Worm (Caenorhabditis elegans) whole organism, L3 larva: ENCODE results near the gene mutd-1.

ENCODE experiments used
- nhr-11 ChIP-seq: fragments of 150-350 bp; optimal IDR thresholded peaks from 2 replicates; lab custom pipeline; 2014; ENCODE audit warnings: missing biosample characterization, missing genetic modification characterization
- nhr-77 ChIP-seq: fragments of 150-350 bp; optimal IDR thresholded peaks from 2 replicates; lab custom pipeline; 2014; ENCODE audit warnings: missing biosample characterization, missing genetic modification characterization
- ztf-11 ChIP-seq: fragments of 150-350 bp; optimal IDR thresholded peaks from 2 replicates; lab custom pipeline; 2014; ENCODE audit warnings: missing biosample characterization, missing genetic modification characterization

- TF ChIP-seq ztf-11 (tag; lab: Kevin White, UChicago) (no peak), nhr-77 (peak; percentile 42), nhr-11 (peak; percentile 42)
Observed at ce11 chrIV:7103211-7103679, 30.6 kb downstream of the mutd-1 start, which contains the start of the genes rde-8 and ZC477.3.
